Worm (Caenorhabditis elegans): ENCODE data around the gene K09C4.9.

The K09C4.9 gene

ce11 chrX:3271673-3272072 is at the start of gene K09C4.9:
Gene K09C4.9 (minus strand): TSS chrX:3271773.
- TF ChIP-seq hif-1 (tag; optimal IDR thresholded peaks at IDR 0.05) (no peak), nhr-111 (GFP tag; optimal IDR thresholded peaks at IDR 0.05) (no peak), dve-1 (tag; optimal IDR thresholded peaks at IDR 0.05; ENCODE audit: insufficient read depth) (no peak), F37D6.2 (tag; optimal IDR thresholded peaks at IDR 0.05) (no peak), dpl-1 (GFP tag; optimal IDR thresholded peaks at IDR 0.05) (no peak), nhr-28 (tag; optimal IDR thresholded peaks at IDR 0.05) (no peak), spr-1 (tag; optimal IDR thresholded peaks at IDR 0.05) (no peak), lim-7 (GFP tag; IDR thresholded peaks at IDR 0.05) (no peak), T20F7.1 (GFP tag; optimal IDR thresholded peaks at IDR 0.05) (no peak), fos-1 (tag; optimal IDR thresholded peaks at IDR 0.05) (no peak), nhr-6 (tag; optimal IDR thresholded peaks at IDR 0.05) (no peak), ZK546.5 (tag; optimal IDR thresholded peaks at IDR 0.05) (no peak), duxl-1 (tag; optimal IDR thresholded peaks at IDR 0.05; ENCODE audit: poor library complexity) (no peak), cey-2 (tag; optimal IDR thresholded peaks at IDR 0.05; ENCODE audit: borderline replicate concordance, insufficient read depth) (no peak), egl-27 (tag; optimal IDR thresholded peaks at IDR 0.05) (no peak), unc-62 (GFP tag; optimal IDR thresholded peaks at IDR 0.05 in 1 of 2) (no peak), unc-62 (tag; optimal IDR thresholded peaks at IDR 0.05) (no peak), lin-13 (GFP tag; optimal IDR thresholded peaks at IDR 0.05) (no peak), F44E2.7 (GFP tag; IDR thresholded peaks at IDR 0.05) (no peak), ceh-32 (tag; optimal IDR thresholded peaks at IDR 0.05; ENCODE audit: poor library complexity) (no peak), rbr-2 (tag; optimal IDR thresholded peaks at IDR 0.05) (no peak)

DNA sequence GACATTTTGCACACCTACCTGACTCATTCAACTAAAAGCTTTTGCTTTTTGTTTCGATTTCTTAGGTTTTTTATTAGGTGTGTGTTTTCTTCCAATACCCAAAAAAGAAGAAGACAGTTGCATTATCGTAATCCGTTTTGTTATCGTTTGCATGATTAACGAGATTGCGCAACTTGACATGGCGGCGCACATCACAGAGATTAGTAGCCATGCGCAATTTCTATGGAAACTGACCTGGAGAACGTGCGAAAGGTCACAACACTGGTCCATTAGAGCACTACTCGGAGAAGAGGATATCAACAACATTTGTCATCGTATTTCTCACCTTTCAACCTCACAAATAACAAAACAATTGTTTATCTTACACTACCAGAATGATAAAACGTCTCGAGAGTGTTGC is 45.3 kb upstream of the K09C4.9 start:
- TF ChIP-seq fos-1 (tag; optimal IDR thresholded peaks at IDR 0.05): no peak
- TF ChIP-seq T26A8.4 (GFP tag; IDR thresholded peaks at IDR 0.05): no peak
- peak; percentile 43 for TF ChIP-seq aha-1 (tag)
- no peak for TF ChIP-seq mes-2 (tag; optimal IDR thresholded peaks at IDR 0.05; ENCODE audit: poor library complexity, severe bottlenecking)
- TF ChIP-seq ceh-44 (GFP tag; IDR thresholded peaks at IDR 0.05): no peak
- TF ChIP-seq nhr-42 (GFP tag; IDR thresholded peaks at IDR 0.05): no peak
- TF ChIP-seq cey-2 (tag; optimal IDR thresholded peaks at IDR 0.05; ENCODE audit: borderline replicate concordance, insufficient read depth): no peak

DNA sequence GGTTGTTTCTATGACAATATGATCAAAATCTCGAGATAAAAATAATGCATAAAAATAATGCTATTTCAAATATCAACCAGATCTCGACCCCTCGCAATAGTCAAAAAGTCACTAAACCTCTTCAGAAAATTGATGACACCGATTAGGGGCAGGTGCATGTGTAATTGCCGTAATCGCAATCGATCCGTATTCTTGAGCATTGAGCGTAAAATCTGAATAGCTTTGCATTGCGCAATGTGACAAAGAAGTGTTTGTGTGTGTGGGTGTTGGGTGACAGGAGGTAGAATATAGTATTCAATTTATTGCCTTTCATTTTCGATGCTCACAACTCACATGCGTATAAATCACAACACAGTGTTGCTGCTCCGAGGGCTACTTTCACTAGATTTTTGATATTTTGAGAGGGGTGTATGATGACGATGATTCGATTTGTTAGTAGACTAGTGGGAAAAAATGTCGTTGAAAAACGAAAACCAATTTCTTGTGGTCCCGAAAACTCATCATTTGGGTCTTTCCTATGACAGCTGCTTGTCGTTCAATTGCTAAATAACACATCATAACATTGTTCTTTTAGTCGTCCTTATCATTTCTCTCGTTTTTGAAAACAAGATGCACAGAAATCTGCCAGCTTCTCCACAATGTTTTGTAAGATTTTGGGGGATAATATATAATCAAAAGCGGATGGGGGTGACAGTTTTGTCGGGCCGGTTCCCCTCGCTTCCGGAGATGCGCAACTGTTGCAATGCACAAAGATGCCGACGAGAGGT is 44.5 kb upstream of the K09C4.9 start:
- no peak for TF ChIP-seq nhr-102 (tag; optimal IDR thresholded peaks at IDR 0.05)
- peak in 1 of 2 experiments; percentile 63 for TF ChIP-seq daf-16 (GFP tag; optimal IDR thresholded peaks at IDR 0.05)
- TF ChIP-seq daf-16 (tag; optimal IDR thresholded peaks at IDR 0.05): no peak

- TF ChIP-seq spr-3 (GFP tag; optimal IDR thresholded peaks at IDR 0.05) (no peak), egl-27 (tag; optimal IDR thresholded peaks at IDR 0.05) (no peak), lin-13 (GFP tag; optimal IDR thresholded peaks at IDR 0.05) (no peak), attf-4 (tag; optimal IDR thresholded peaks at IDR 0.05) (no peak), ceh-62 (tag; optimal IDR thresholded peaks at IDR 0.05) (no peak), daf-19 (GFP tag; conservative IDR thresholded peaks at IDR 0.05) (no peak), snpc-4 (tag; optimal IDR thresholded peaks at IDR 0.05) (no peak), dve-1 (tag; optimal IDR thresholded peaks at IDR 0.05; ENCODE audit: insufficient read depth) (no peak), dpl-1 (GFP tag; optimal IDR thresholded peaks at IDR 0.05) (no peak), aha-1 (tag) (no peak), set-16 (GFP tag; IDR thresholded peaks at IDR 0.05) (no peak), mdl-1 (tag; optimal IDR thresholded peaks at IDR 0.05) (no peak), arid-1 (GFP tag; conservative IDR thresholded peaks at IDR 0.05) (no peak)
Observed at ce11 chrX:3315014-3315413, 43.4 kb upstream of the K09C4.9 start, which contains the start of gene ddr-2. Gene ddr-2 (plus strand): TSS chrX:3315314.
